Worm (Caenorhabditis elegans): Measurements from ENCODE around the gene acd-4.

- TF ChIP-seq tbx-2 (tag; optimal IDR thresholded peaks at IDR 0.05) = no peak
- no peak for TF ChIP-seq jun-1 (tag; optimal IDR thresholded peaks at IDR 0.05)
- no peak for TF ChIP-seq aha-1 (tag; optimal IDR thresholded peaks at IDR 0.05)
- no peak for TF ChIP-seq elt-2 (tag; optimal IDR thresholded peaks at IDR 0.05)
- TF ChIP-seq mep-1 (tag; optimal IDR thresholded peaks at IDR 0.05) = no peak
- TF ChIP-seq swsn-7 (tag; optimal IDR thresholded peaks at IDR 0.05) = no peak
- no peak for TF ChIP-seq aly-2 (tag; optimal IDR thresholded peaks at IDR 0.05)
Measured at ce11 chrV:8683787-8684186, 45.8 kb downstream of the acd-4 start.

Data from whole organism, L1 larva.